Worm (Caenorhabditis elegans) whole organism, L1 larva: ENCODE data around the gene sri-50.

ENCODE experiments used
- lin-39 ChIP-seq: fragments of 150-350 bp; optimal IDR thresholded peaks from 2 replicates; lab custom pipeline; 2014; ENCODE audit warnings: missing biosample characterization, missing genetic modification reagents, missing genetic modification characterization
- zag-1 ChIP-seq: fragments of 150-350 bp; optimal IDR thresholded peaks from 2 replicates; lab custom pipeline; 2014; ENCODE audit warnings: missing biosample characterization, missing genetic modification characterization

- no peak for TF ChIP-seq zag-1 (tag; lab: Kevin White, UChicago)
- TF ChIP-seq lin-39 (tag; lab: Kevin White, UChicago), result no peak
Observed at ce11 chrII:3156749-3157148, 46.8 kb upstream of the sri-50 start, which contains the start of gene sri-33.
